Worm (Caenorhabditis elegans) whole organism, L4/young adult: ENCODE data around the gene D1005.6.

Experiments
- W03F9.2 ChIP-seq: fragments of 150-350 bp; optimal IDR thresholded peaks from 2 replicates; lab custom pipeline; 2014; ENCODE audit warnings: missing biosample characterization, missing genetic modification characterization
- him-1 ChIP-seq: sonication (generic microtip); optimal IDR thresholded peaks from 2 replicates; lab custom pipeline; 2016; ENCODE audit warnings: missing genotype, missing genetic modification reagents, missing genetic modification characterization, missing compliant biosample characterization

ce11 chrX:1494256-1494655 lies 29.7 kb upstream of the D1005.6 start, which contains the start of gene F09E10.5:
- TF ChIP-seq W03F9.2 (tag; lab: Kevin White, UChicago): no peak
- no peak for TF ChIP-seq him-1
